Worm (Caenorhabditis elegans) whole organism, L3 larva: ENCODE data around the gene F19H6.4.

Experiments used
- lin-39 ChIP-seq: fragments of 150-350 bp; optimal IDR thresholded peaks from 2 replicates; lab custom pipeline; 2018; ENCODE audit warnings: missing biosample characterization, missing genetic modification reagents, missing genetic modification characterization
- nfya-1 ChIP-seq: sonication (generic microtip); optimal IDR thresholded peaks from 2 replicates; lab custom pipeline; 2017; ENCODE audit warnings: missing genetic modification characterization, mild to moderate bottlenecking, missing compliant biosample characterization, antibody characterized with exemption, moderate library complexity; ENCODE audit not compliant: insufficient read depth
- nhr-11 ChIP-seq: fragments of 150-350 bp; optimal IDR thresholded peaks from 2 replicates; lab custom pipeline; 2014; ENCODE audit warnings: missing biosample characterization, missing genetic modification characterization
- nhr-43 ChIP-seq: sonication (generic microtip); optimal IDR thresholded peaks from 2 replicates; lab custom pipeline; 2016; ENCODE audit warnings: mild to moderate bottlenecking, missing genetic modification characterization, missing compliant biosample characterization; ENCODE audit not compliant: poor library complexity, severe bottlenecking
- zag-1 ChIP-seq: fragments of 150-350 bp; optimal IDR thresholded peaks from 2 replicates; lab custom pipeline; 2014; ENCODE audit warnings: missing biosample characterization, missing genetic modification characterization

The F19H6.4 gene

DNA sequence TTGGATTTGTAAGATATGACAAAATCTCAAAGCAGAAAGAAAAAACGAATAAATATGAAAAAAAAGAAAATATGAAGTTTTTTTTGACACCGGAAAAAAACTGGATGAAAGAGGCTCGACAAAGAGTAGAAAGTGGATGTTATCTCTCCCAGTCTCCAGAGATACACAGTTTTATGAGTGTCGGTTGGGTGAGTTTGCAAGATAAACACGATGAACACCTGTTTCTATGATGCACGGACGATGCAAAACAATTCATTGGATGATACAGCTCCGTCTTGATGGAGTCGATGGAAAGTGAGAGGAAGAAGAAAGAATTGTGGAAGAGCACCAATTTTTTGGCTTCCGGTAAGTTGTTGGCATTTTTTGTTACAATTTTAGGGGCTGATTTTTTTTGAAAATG is 50.3 kb downstream of the F19H6.4 start:
- TF ChIP-seq nfya-1 (tag; lab: Kevin White, UChicago) (peak; percentile 7), lin-39 (tag; lab: Kevin White, UChicago) (peak; percentile 12), zag-1 (tag; lab: Kevin White, UChicago) (no peak), nhr-43 (no peak), nhr-11 (no peak)
